Worm (Caenorhabditis elegans): Measurements from ENCODE around the gene lin-12.

Gene lin-12

DNA sequence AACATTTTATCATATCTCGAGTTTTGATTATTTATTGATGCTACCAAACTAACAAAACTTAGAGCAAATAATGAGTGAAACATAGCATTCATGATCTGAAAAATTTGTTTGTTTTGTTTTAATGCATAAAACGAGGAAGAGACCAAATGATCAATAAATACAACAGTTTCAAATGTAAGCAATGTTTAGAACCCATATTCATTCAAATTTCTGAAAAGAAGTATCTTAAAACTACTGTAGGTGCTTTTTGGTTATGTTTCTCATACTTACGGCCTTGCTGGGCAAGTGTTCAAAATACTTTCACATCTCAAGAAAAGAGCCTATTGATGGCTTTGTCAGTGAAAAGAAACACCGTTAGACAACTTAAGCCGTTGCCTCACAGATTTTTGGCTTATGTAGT is 6.4 kb upstream of the lin-12 start, which contains the start of gene F02A9.1:
F02A9.1 (minus strand) TSS at position 101 of the 400 bp plus-strand sequence.
- TF ChIP-seq ceh-28 (tag; optimal IDR thresholded peaks at IDR 0.05) (no peak), lin-15B (tag; optimal IDR thresholded peaks at IDR 0.05) (no peak), nhr-77 (tag; optimal IDR thresholded peaks at IDR 0.05) (no peak)

DNA sequence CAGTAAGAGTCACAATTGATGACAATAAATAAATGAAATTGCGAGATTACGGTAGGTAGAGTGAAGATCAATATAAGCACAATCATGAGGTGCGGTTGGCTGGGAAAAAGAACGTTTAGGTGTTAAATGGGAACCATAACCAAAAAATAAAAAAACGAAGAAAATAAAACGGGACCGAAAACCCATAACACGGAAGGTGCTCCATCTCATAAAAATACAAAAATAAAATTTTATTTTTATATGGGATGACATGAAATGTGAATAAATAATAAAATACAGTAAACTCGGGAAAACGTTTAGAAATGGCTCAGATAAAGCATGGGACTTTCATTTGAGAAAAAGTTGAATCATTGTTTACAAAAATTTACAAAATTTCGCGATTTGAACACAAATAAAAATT is 4.3 kb upstream of the lin-12 start, which contains the start of gene F02A9.7:
F02A9.7 (minus strand) TSS at position 101 of the 400 bp plus-strand sequence.
- TF ChIP-seq egl-27 (tag; optimal IDR thresholded peaks at IDR 0.05) (no peak), nhr-23 (tag; optimal IDR thresholded peaks at IDR 0.05) (no peak)

DNA sequence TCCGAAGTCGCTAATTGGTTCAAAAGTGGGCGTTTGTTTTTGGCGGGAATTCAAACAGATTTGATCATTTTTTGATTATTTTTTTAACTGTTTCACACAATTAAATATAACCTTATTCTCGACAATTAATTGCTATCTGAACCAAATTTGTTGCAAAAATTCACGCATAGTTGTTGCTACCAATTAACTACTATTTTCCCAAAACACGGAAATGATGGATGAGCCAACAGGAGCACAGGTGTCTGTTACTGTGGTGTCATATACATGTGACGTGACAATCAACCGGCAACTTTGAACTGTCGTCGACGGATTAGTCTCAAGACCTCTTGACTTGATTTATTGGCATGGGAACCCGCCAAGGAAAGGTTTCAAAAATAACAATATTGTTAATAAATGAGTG is 1.4 kb upstream of the lin-12 start:
- TF ChIP-seq jun-1 (tag; optimal IDR thresholded peaks at IDR 0.05): no peak
- TF ChIP-seq lsy-12 (tag; optimal IDR thresholded peaks at IDR 0.05): no peak
- TF ChIP-seq fkh-10 (GFP tag; optimal IDR thresholded peaks at IDR 0.05): no peak
- TF ChIP-seq nfya-1 (tag; optimal IDR thresholded peaks at IDR 0.05; ENCODE audit: insufficient read depth): no peak
- no peak for TF ChIP-seq ceh-9 (tag; optimal IDR thresholded peaks at IDR 0.05)
- no peak for TF ChIP-seq R02D3.7 (tag; optimal IDR thresholded peaks at IDR 0.05)
- no peak for TF ChIP-seq lin-15B (tag; optimal IDR thresholded peaks at IDR 0.05)
- TF ChIP-seq nhr-76 (tag; optimal IDR thresholded peaks at IDR 0.05): no peak
- no peak for TF ChIP-seq pha-4 (tag; optimal IDR thresholded peaks at IDR 0.05)
- TF ChIP-seq aly-2 (tag; optimal IDR thresholded peaks at IDR 0.05): no peak
- TF ChIP-seq hmg-11 (tag; optimal IDR thresholded peaks at IDR 0.05): no peak
- no peak for TF ChIP-seq ceh-28 (tag; optimal IDR thresholded peaks at IDR 0.05)
- TF ChIP-seq skn-1 (tag; optimal IDR thresholded peaks at IDR 0.05): no peak
- no peak for TF ChIP-seq snpc-4 (tag; optimal IDR thresholded peaks at IDR 0.05)
- TF ChIP-seq ama-1 (optimal IDR thresholded peaks at IDR 0.05): no peak
- TF ChIP-seq egl-5 (tag; optimal IDR thresholded peaks at IDR 0.05): no peak

DNA sequence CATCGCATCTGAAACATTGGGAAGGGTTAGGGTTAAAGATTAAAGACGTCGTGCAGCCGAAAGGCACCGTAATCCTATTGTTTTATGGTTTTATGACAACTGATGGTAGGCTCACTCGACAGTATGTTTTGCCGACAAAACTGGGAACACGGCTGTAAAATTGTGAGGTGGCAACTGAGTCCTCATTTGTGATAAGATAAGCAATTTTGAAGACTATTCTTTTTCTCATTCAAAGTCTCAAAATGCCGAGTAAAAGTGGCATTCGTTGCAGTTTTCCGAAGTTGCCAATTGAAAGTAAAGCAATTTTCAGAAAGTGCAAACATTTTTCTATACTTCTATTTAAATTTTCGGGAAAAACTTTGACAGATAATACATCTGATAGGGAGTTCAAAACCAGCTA is 1.6 kb downstream of the lin-12 start:
- TF ChIP-seq elt-3 (tag; optimal IDR thresholded peaks at IDR 0.05) (no peak), ceh-9 (tag; optimal IDR thresholded peaks at IDR 0.05) (no peak), pqm-1 (tag; optimal IDR thresholded peaks at IDR 0.05) (peak; percentile 4), elt-2 (tag; optimal IDR thresholded peaks at IDR 0.05) (peak; percentile 55)

DNA sequence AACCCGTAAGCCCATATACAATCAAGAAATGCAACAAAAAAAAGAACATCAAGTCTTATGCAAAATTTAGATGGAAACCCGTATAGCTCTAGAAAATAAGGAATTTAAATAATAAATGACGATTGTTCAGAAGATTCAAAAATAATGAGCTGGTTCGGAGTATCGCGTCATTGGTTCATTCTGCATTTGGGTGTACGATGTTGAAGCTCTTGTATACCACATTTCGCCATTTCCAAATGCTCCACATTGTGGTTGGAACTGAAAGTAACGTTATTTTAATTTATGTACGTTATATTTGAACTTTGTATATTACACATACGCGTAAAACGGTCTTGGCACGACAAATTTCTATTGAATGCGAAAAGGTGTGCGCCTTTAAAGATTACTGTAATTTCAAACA is 11.0 kb downstream of the lin-12 start:
- TF ChIP-seq skn-1 (tag; optimal IDR thresholded peaks at IDR 0.05) (no peak), elt-3 (tag; optimal IDR thresholded peaks at IDR 0.05) (no peak), egl-5 (tag; optimal IDR thresholded peaks at IDR 0.05) (no peak), ceh-28 (tag; optimal IDR thresholded peaks at IDR 0.05) (no peak), unc-39 (tag; optimal IDR thresholded peaks at IDR 0.05) (no peak), ZK546.5 (tag; optimal IDR thresholded peaks at IDR 0.05) (no peak), elt-2 (tag; optimal IDR thresholded peaks at IDR 0.05) (peak; percentile 17), ceh-82 (tag; optimal IDR thresholded peaks at IDR 0.05) (no peak), mdl-1 (tag; optimal IDR thresholded peaks at IDR 0.05) (no peak), nfya-1 (tag; optimal IDR thresholded peaks at IDR 0.05; ENCODE audit: insufficient read depth) (no peak), ztf-4 (tag; optimal IDR thresholded peaks at IDR 0.05) (no peak), pha-4 (tag; optimal IDR thresholded peaks at IDR 0.05) (peak; percentile 3), R02D3.7 (tag; optimal IDR thresholded peaks at IDR 0.05) (no peak), nhr-77 (tag; optimal IDR thresholded peaks at IDR 0.05) (peak; percentile 50), nhr-237 (tag; optimal IDR thresholded peaks at IDR 0.05) (no peak), fkh-2 (tag; optimal IDR thresholded peaks at IDR 0.05) (no peak), mml-1 (tag; optimal IDR thresholded peaks at IDR 0.05) (no peak), jun-1 (tag; optimal IDR thresholded peaks at IDR 0.05) (no peak), snpc-4 (tag; optimal IDR thresholded peaks at IDR 0.05) (no peak), nhr-23 (tag; optimal IDR thresholded peaks at IDR 0.05) (no peak), nhr-76 (tag; optimal IDR thresholded peaks at IDR 0.05) (no peak), elt-1 (tag; optimal IDR thresholded peaks at IDR 0.05) (no peak), ama-1 (optimal IDR thresholded peaks at IDR 0.05) (peak; percentile 17), pqm-1 (tag; optimal IDR thresholded peaks at IDR 0.05) (no peak), zag-1 (tag; optimal IDR thresholded peaks at IDR 0.05) (no peak), lin-15B (tag; optimal IDR thresholded peaks at IDR 0.05) (no peak), tbx-2 (tag; optimal IDR thresholded peaks at IDR 0.05) (no peak), fos-1 (tag; optimal IDR thresholded peaks at IDR 0.05) (peak; percentile 38), unc-62 (GFP tag; optimal IDR thresholded peaks at IDR 0.05) (no peak), aly-2 (tag; optimal IDR thresholded peaks at IDR 0.05) (no peak), ceh-9 (tag; optimal IDR thresholded peaks at IDR 0.05) (no peak), nhr-67 (tag; optimal IDR thresholded peaks at IDR 0.05) (no peak), ztf-11 (tag; optimal IDR thresholded peaks at IDR 0.05) (no peak), daf-12 (tag; optimal IDR thresholded peaks at IDR 0.05) (no peak)
